Worm (Caenorhabditis elegans) whole organism, young adult: ENCODE data around the gene F41E6.8.

Source experiments
- dpl-1 ChIP-seq: fragments of 150-350 bp; optimal IDR thresholded peaks from 2 replicates; lab custom pipeline; 2014; ENCODE audit warnings: missing biosample characterization, missing genetic modification reagents, missing genetic modification characterization
- madf-10 ChIP-seq: sonication (generic microtip); optimal IDR thresholded peaks from 2 replicates; lab custom pipeline; 2016; ENCODE audit warnings: mild to moderate bottlenecking, missing genetic modification characterization, missing compliant biosample characterization

DNA sequence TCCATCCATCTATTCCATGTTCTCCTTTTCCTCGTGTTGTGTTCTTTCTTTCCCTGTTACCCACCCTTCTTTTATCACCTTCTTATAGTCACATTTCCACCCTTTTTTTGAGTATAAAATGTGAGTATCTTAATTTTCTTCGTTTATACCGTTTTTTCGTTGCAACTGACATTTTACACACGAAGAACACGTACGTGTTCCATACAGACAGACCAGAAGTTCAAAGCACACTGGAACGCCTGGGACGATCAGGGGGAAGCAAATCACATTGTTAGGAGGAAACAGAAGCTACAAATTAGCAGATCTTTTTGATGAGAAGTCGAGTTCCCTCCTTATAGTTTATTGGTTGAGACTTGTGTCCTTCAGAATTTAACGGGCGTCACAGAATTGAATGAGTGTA, 14.4 kb upstream of the F41E6.8 start:
- no peak for TF ChIP-seq madf-10 (tag; lab: Kevin White, UChicago)
- TF ChIP-seq dpl-1 (GFP tag; lab: Kevin White, UChicago): no peak
